Worm (Caenorhabditis elegans) whole organism, L4/young adult: ENCODE results near the gene F09C6.16.

Experiments used
- W03F9.2 ChIP-seq: fragments of 150-350 bp; optimal IDR thresholded peaks from 2 replicates; lab custom pipeline; 2014; ENCODE audit warnings: missing biosample characterization, missing genetic modification characterization
- him-1 ChIP-seq: sonication (generic microtip); optimal IDR thresholded peaks from 2 replicates; lab custom pipeline; 2016; ENCODE audit warnings: missing genotype, missing genetic modification reagents, missing genetic modification characterization, missing compliant biosample characterization

DNA sequence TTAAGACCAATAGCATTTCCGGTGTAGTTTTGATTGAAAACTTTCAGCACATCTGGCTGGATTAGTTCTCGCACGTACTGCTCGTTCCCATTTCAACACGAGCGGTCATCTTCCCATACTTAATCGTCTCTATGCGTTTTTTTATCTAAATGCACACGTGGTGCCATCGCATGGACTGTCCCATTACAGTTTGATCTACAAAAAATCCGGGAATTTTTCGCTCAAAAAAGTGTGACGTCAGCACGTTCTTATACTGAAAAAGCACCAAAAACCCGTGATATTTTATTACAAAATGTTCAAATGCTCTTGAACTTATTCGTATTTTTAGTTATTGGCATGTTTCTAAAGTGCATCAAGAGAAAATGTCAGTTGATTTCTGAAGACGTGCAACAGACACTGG is 12.2 kb upstream of the F09C6.16 start, which contains the start of gene Y102A5C.4:
- TF ChIP-seq him-1 (tag; lab: Kevin White, UChicago): no peak
- TF ChIP-seq W03F9.2 (tag; lab: Kevin White, UChicago): no peak
